Worm (Caenorhabditis elegans): ENCODE data around the gene K09F6.7.

- no peak for TF ChIP-seq W03F9.2 (tag; optimal IDR thresholded peaks at IDR 0.05)
- TF ChIP-seq him-1 (tag; optimal IDR thresholded peaks at IDR 0.05) = no peak
Observed at ce11 chrII:2253676-2254075, 38.3 kb downstream of the K09F6.7 start.
